Fruit fly (Drosophila melanogaster): Measurements from ENCODE around the gene Daao2.

The Daao2 gene

DNA sequence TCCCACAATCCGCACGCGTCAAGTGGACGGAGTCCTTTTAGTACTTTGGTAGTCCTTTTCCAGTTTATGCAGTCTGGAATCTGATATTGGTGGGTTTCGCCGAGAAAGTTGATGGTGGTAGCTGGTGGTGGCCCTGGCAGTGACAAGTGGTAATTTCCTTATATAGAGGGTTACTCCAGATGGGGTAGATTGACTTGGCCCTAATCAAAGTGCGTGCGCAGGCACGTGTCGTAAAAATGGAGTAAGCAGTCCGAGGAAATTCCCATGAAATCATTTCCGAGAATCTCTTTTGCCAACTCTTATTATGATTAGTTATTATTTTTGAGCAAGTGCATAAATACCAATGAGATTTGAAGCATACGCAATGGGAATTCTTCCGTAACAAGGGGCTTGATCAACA is 40.6 kb downstream of the Daao2 start:
- TF ChIP-seq noc (tag; optimal IDR thresholded peaks at IDR 0.05): no peak

DNA sequence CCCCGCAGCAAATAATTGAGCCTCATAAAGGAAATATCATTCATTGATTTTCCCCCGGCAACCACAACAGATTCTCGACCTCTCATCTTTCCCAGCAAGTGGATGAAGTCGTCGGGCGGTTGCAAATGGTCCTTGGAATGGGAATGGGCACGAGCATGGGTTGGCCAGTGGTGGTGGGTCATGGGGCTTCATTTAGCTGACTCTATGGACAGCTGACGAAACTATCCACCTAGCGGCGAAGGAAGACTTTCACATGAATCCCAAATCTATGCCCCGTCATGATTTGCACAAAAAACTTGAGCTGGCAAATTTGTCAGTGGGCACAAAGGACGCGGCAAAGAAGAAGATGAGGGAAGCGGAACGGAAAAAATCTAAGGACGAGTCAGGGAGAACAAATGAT is 48.2 kb downstream of the Daao2 start:
- TF ChIP-seq noc (tag; optimal IDR thresholded peaks at IDR 0.05): no peak

DNA sequence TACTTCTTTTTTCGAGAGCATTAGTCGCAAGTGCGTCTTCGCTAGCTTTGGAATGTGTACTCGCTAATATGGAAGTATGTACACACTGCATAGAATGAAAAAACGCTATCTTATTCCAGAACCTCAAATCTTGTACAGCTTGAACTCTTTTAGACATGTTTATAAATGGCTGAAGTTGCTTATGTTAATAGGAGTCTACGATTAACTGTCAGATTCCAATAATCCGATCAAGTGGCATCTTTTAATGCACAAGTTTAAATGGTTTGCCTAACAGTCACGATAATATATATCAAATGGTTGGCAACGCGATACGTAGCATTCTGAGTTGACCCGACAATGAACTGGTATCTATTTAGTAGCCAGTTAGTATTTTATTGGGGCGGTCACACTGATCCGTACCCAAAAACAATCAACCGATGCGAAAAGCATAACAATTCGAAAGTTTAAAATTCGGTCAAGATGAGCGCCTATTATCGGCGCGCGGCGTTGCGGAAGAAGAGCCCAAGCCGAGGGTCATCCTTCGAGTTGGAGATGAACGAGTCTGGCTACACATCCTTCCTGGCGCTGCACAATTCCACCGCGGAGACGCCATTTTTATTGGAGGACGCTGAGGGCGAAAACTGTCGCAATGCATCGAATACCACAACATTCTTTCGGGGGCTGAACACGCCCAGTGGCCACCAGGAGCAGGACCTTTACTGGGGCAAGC is 49.3 kb downstream of the Daao2 start, which contains the start of gene Rca1:
Gene Rca1, plus strand, starts transcription at position 353 of the 709 bp plus-strand sequence.
- no peak for TF ChIP-seq noc (tag; optimal IDR thresholded peaks at IDR 0.05)

DNA sequence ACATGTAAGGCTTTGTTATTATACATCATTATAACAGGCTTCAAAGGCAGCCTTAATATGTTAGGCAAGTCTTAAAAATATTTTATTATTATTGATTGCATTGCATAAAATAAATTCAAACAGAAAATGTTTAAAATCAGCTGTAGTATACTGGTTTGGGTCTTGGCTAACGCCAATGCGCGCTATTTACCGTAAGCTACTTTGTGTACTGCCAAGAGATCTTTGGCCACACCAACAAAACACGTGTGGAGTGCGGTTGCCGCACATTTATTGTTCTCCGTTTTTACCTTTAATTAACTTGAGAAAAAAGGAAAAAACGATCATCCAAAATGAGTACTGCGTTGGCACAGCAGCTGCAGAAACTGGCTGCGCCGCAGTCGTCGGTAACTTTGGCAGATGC is 51.1 kb downstream of the Daao2 start:
- TF ChIP-seq noc (tag; optimal IDR thresholded peaks at IDR 0.05): no peak
